Fruit fly (Drosophila melanogaster): ENCODE measurements around the gene Pgant5.

- TF ChIP-seq CG14655 (GFP tag; optimal IDR thresholded peaks at IDR 0.05) (no peak), fd96Ca (GFP tag; IDR thresholded peaks at IDR 0.05) (no peak), rn (GFP tag; IDR thresholded peaks at IDR 0.05) (no peak), CG32121 (GFP tag; IDR thresholded peaks at IDR 0.05) (no peak), CG13204 (GFP tag; optimal IDR thresholded peaks at IDR 0.05) (no peak), D1 (tag; optimal IDR thresholded peaks at IDR 0.05) (no peak), Pif1B (GFP tag; optimal IDR thresholded peaks at IDR 0.05) (no peak), CG10348 (GFP tag; IDR thresholded peaks at IDR 0.05) (no peak), gl (tag; optimal IDR thresholded peaks at IDR 0.05) (no peak), CG17806 (tag; optimal IDR thresholded peaks at IDR 0.05) (no peak), CG15710 (tag; optimal IDR thresholded peaks at IDR 0.05) (no peak), CG34367 (tag; optimal IDR thresholded peaks at IDR 0.05) (no peak), CG8159 (tag; optimal IDR thresholded peaks at IDR 0.05) (no peak)
Measured at dm6 chr2L:5058094-5058493, 35.3 kb downstream of the Pgant5 start, which contains the start of gene Nepl3.

All from whole organism, pupa.